Fruit fly (Drosophila melanogaster) whole organism, embryonic: ENCODE measurements around the gene CG8312.

Experiments
- Asciz ChIP-seq: fragments of 200-800 bp; sonication (Bioruptor generic); optimal IDR thresholded peaks from 2 replicates; lab custom pipeline; 2017; ENCODE audit warnings: missing biosample characterization, mild to moderate bottlenecking, missing genetic modification characterization, missing genetic modification reagents
- Atf6 ChIP-seq: fragments of 200-800 bp; sonication (Bioruptor generic); IDR thresholded peaks from 2 replicates; pipeline ENCODE4 v1.3.6; 2022; ENCODE audit warnings: missing biosample characterization, missing genetic modification characterization
- C15 ChIP-seq: fragments of 200-800 bp; sonication (Bioruptor generic); IDR thresholded peaks from 3 replicates; pipeline ENCODE4 v1.3.6; 2022; ENCODE audit warnings: missing biosample characterization, missing genetic modification characterization
- CG10431 ChIP-seq: fragments of 200-800 bp; sonication (Bioruptor generic); optimal IDR thresholded peaks from 3 replicates; lab custom pipeline; 2018; ENCODE audit warnings: missing biosample characterization, mild to moderate bottlenecking, missing genetic modification characterization
- CG11247 ChIP-seq: fragments of 200-800 bp; sonication (Bioruptor generic); IDR thresholded peaks from 2 replicates; pipeline ENCODE4 v1.3.6; 2022; ENCODE audit warnings: missing biosample characterization, missing genetic modification characterization
- CG11398 ChIP-seq: fragments of 200-800 bp; sonication (Bioruptor generic); optimal IDR thresholded peaks from 2 replicates; lab custom pipeline; 2016; ENCODE audit warnings: missing biosample characterization, missing genetic modification characterization
- CG12071 ChIP-seq: fragments of 200-800 bp; sonication (Bioruptor generic); optimal IDR thresholded peaks from 3 replicates; lab custom pipeline; 2018; ENCODE audit warnings: missing biosample characterization, mild to moderate bottlenecking, missing genetic modification characterization
- CG14667 ChIP-seq: fragments of 200-800 bp; sonication (Bioruptor generic); IDR thresholded peaks from 2 replicates; pipeline ENCODE4 v1.3.6; 2022; ENCODE audit warnings: missing biosample characterization, missing genetic modification characterization
- CG14965 ChIP-seq: fragments of 200-800 bp; sonication (Bioruptor generic); optimal IDR thresholded peaks from 2 replicates; lab custom pipeline; 2016; ENCODE audit warnings: missing biosample characterization, missing genetic modification characterization, borderline replicate concordance
- CG15011 ChIP-seq: fragments of 200-800 bp; sonication (Bioruptor generic); optimal IDR thresholded peaks from 3 replicates; lab custom pipeline; 2018; ENCODE audit warnings: missing biosample characterization, mild to moderate bottlenecking, missing genetic modification characterization
- CG33557 ChIP-seq: fragments of 200-800 bp; sonication (Bioruptor generic); optimal IDR thresholded peaks from 2 replicates; lab custom pipeline; 2019; ENCODE audit warnings: missing biosample characterization, mild to moderate bottlenecking, missing genetic modification characterization, moderate library complexity
- CG34224 ChIP-seq: fragments of 200-800 bp; sonication (Bioruptor generic); IDR thresholded peaks from 3 replicates; pipeline ENCODE4 v1.3.6; 2022; ENCODE audit warnings: missing biosample characterization, missing genetic modification characterization; ENCODE audit not compliant: partially characterized antibody
- CG5180 ChIP-seq: fragments of 200-800 bp; sonication (Bioruptor generic); optimal IDR thresholded peaks from 3 replicates; lab custom pipeline; 2017; ENCODE audit warnings: missing biosample characterization, missing genetic modification characterization, mild to moderate bottlenecking, moderate library complexity, missing genetic modification reagents
- CG7372 ChIP-seq: fragments of 200-800 bp; sonication (Bioruptor generic); IDR thresholded peaks from 2 replicates; pipeline ENCODE4 v1.3.6; 2022; ENCODE audit warnings: missing biosample characterization, missing genetic modification characterization
- CG7745 ChIP-seq: fragments of 200-800 bp; sonication (Bioruptor generic); optimal IDR thresholded peaks from 2 replicates; lab custom pipeline; 2018; ENCODE audit warnings: missing biosample characterization, mild to moderate bottlenecking, missing genetic modification characterization, moderate library complexity
- CG7963 ChIP-seq: fragments of 200-800 bp; sonication (Bioruptor generic); IDR thresholded peaks from 3 replicates; pipeline ENCODE4 v1.3.6; 2022; ENCODE audit warnings: missing biosample characterization, missing genetic modification characterization; ENCODE audit not compliant: partially characterized antibody
- CG9876 ChIP-seq: fragments of 200-800 bp; sonication (Bioruptor generic); optimal IDR thresholded peaks from 2 replicates; lab custom pipeline; 2016; ENCODE audit warnings: missing biosample characterization, missing genetic modification characterization
- Doc2 ChIP-seq: fragments of 200-800 bp; sonication (Bioruptor generic); IDR thresholded peaks from 2 replicates; pipeline ENCODE4 v1.3.6; 2022; ENCODE audit warnings: missing biosample characterization, missing genetic modification characterization
- HLH3B ChIP-seq: fragments of 200-800 bp; sonication (Bioruptor generic); IDR thresholded peaks from 2 replicates; pipeline ENCODE4 v1.3.6; 2022; ENCODE audit warnings: missing biosample characterization, missing genetic modification characterization
- HLH4C ChIP-seq: fragments of 200-800 bp; sonication (Bioruptor generic); IDR thresholded peaks from 3 replicates; pipeline ENCODE4 v1.3.6; 2022; ENCODE audit warnings: missing biosample characterization, missing genetic modification characterization; ENCODE audit not compliant: partially characterized antibody
- Jarid2 ChIP-seq: fragments of 200-800 bp; sonication (Bioruptor generic); optimal IDR thresholded peaks from 3 replicates; lab custom pipeline; 2017; ENCODE audit warnings: mild to moderate bottlenecking, missing biosample characterization, missing genetic modification reagents, missing genetic modification characterization
- NfI ChIP-seq: fragments of 200-800 bp; sonication (Bioruptor generic); optimal IDR thresholded peaks from 3 replicates; lab custom pipeline; 2018; ENCODE audit warnings: missing biosample characterization, mild to moderate bottlenecking, missing genetic modification characterization, moderate library complexity
- Rx ChIP-seq: fragments of 200-800 bp; sonication (Bioruptor generic); IDR thresholded peaks from 2 replicates; pipeline ENCODE4 v1.3.6; 2022; ENCODE audit warnings: missing biosample characterization, missing genetic modification characterization
- ab ChIP-seq: fragments of 200-800 bp; sonication (Bioruptor generic); optimal IDR thresholded peaks from 2 replicates; lab custom pipeline; 2016; ENCODE audit warnings: missing biosample characterization, missing genetic modification characterization
- abd-A ChIP-seq: fragments of 200-800 bp; sonication (Bioruptor generic); optimal IDR thresholded peaks from 3 replicates; lab custom pipeline; 2019; ENCODE audit warnings: missing biosample characterization, mild to moderate bottlenecking, missing genetic modification characterization, moderate library complexity
- bigmax ChIP-seq: fragments of 200-800 bp; sonication (Bioruptor generic); optimal IDR thresholded peaks from 2 replicates; lab custom pipeline; 2018; ENCODE audit warnings: missing biosample characterization, mild to moderate bottlenecking, missing genetic modification characterization
- cas ChIP-seq: fragments of 200-800 bp; sonication (Bioruptor generic); IDR thresholded peaks from 2 replicates; pipeline ENCODE4 v1.3.6; 2022; ENCODE audit warnings: missing biosample characterization, missing genetic modification characterization
- cato ChIP-seq: fragments of 200-800 bp; sonication (Bioruptor generic); optimal IDR thresholded peaks from 2 replicates; lab custom pipeline; 2016; ENCODE audit warnings: missing biosample characterization, missing genetic modification characterization, borderline replicate concordance
- crol ChIP-seq: fragments of 200-800 bp; sonication (Bioruptor generic); IDR thresholded peaks from 2 replicates; pipeline ENCODE4 v1.3.6; 2022; ENCODE audit warnings: missing biosample characterization, missing genetic modification characterization
- da ChIP-seq: fragments of 200-800 bp; sonication (Bioruptor generic); optimal IDR thresholded peaks from 2 replicates; lab custom pipeline; 2016; ENCODE audit warnings: missing biosample characterization, missing genetic modification characterization
- dmrt99B ChIP-seq: fragments of 200-800 bp; sonication (Bioruptor generic); optimal IDR thresholded peaks from 2 replicates; lab custom pipeline; 2018; ENCODE audit warnings: missing biosample characterization, mild to moderate bottlenecking, missing genetic modification characterization, moderate library complexity
- ewg ChIP-seq: fragments of 200-800 bp; sonication (Bioruptor generic); optimal IDR thresholded peaks from 3 replicates; lab custom pipeline; 2017; ENCODE audit warnings: mild to moderate bottlenecking, missing biosample characterization, missing genetic modification reagents, missing genetic modification characterization
- insv ChIP-seq, 2 experiments: fragments of 200-800 bp; sonication (Bioruptor generic); optimal IDR thresholded peaks; 3 replicates each; lab custom pipeline; 2016 to 2018; ENCODE audit warnings: missing biosample characterization in 2 of 2, missing genetic modification characterization in 2 of 2
- jigr1 ChIP-seq: fragments of 200-800 bp; sonication (Bioruptor generic); IDR thresholded peaks from 3 replicates; pipeline ENCODE4 v1.3.6; 2022; ENCODE audit warnings: missing biosample characterization, missing genetic modification characterization
- jing ChIP-seq: fragments of 200-800 bp; sonication (Bioruptor generic); optimal IDR thresholded peaks from 2 replicates; lab custom pipeline; 2018; ENCODE audit warnings: missing biosample characterization, mild to moderate bottlenecking, missing genetic modification characterization
- maf-S ChIP-seq: fragments of 200-800 bp; sonication (Bioruptor generic); optimal IDR thresholded peaks from 2 replicates; lab custom pipeline; 2016; ENCODE audit warnings: missing biosample characterization, missing genetic modification characterization
- pho ChIP-seq: fragments of 200-800 bp; sonication (Bioruptor generic); optimal IDR thresholded peaks from 2 replicates; lab custom pipeline; 2016; ENCODE audit warnings: missing biosample characterization, missing genetic modification characterization
- pita ChIP-seq: fragments of 200-800 bp; sonication (Bioruptor generic); optimal IDR thresholded peaks from 2 replicates; lab custom pipeline; 2017; ENCODE audit warnings: missing biosample characterization, mild to moderate bottlenecking, missing genetic modification characterization
- pum ChIP-seq: fragments of 200-800 bp; sonication (Bioruptor generic); optimal IDR thresholded peaks from 2 replicates; lab custom pipeline; 2016; ENCODE audit warnings: missing biosample characterization, missing genetic modification characterization
- ro ChIP-seq: fragments of 200-800 bp; sonication (Bioruptor generic); IDR thresholded peaks from 2 replicates; pipeline ENCODE4 v1.3.6; 2022; ENCODE audit warnings: missing biosample characterization, missing genetic modification characterization
- run ChIP-seq: fragments of 200-800 bp; sonication (Bioruptor generic); optimal IDR thresholded peaks from 3 replicates; lab custom pipeline; 2018; ENCODE audit warnings: missing biosample characterization, mild to moderate bottlenecking, missing genetic modification characterization
- sd ChIP-seq: fragments of 200-800 bp; sonication (Bioruptor generic); optimal IDR thresholded peaks from 3 replicates; lab custom pipeline; 2018; ENCODE audit warnings: missing biosample characterization, mild to moderate bottlenecking, missing genetic modification characterization, moderate library complexity
- shn ChIP-seq: fragments of 200-800 bp; sonication (Bioruptor generic); optimal IDR thresholded peaks from 3 replicates; lab custom pipeline; 2016; ENCODE audit warnings: missing biosample characterization, missing genetic modification characterization
- sr ChIP-seq: fragments of 200-800 bp; sonication (Bioruptor generic); IDR thresholded peaks from 3 replicates; pipeline ENCODE4 v1.3.6; 2022; ENCODE audit warnings: missing biosample characterization, missing genetic modification characterization
- trem ChIP-seq: fragments of 200-800 bp; optimal IDR thresholded peaks from 3 replicates; lab custom pipeline; 2019; ENCODE audit warnings: missing biosample characterization, mild to moderate bottlenecking, missing genetic modification characterization, moderate library complexity
- twi ChIP-seq: fragments of 200-800 bp; optimal IDR thresholded peaks from 2 replicates; lab custom pipeline; 2019; ENCODE audit warnings: missing biosample characterization, mild to moderate bottlenecking, missing genetic modification characterization, moderate library complexity
- vnd ChIP-seq: fragments of 200-800 bp; sonication (Bioruptor generic); IDR thresholded peaks from 3 replicates; pipeline ENCODE4 v1.3.6; 2022; ENCODE audit warnings: missing biosample characterization, missing genetic modification characterization; ENCODE audit not compliant: partially characterized antibody
- wek ChIP-seq: fragments of 200-800 bp; sonication (Bioruptor generic); optimal IDR thresholded peaks from 3 replicates; lab custom pipeline; 2018; ENCODE audit warnings: missing biosample characterization, mild to moderate bottlenecking, missing genetic modification characterization, moderate library complexity
- wor ChIP-seq: fragments of 200-800 bp; sonication (Bioruptor generic); IDR thresholded peaks from 2 replicates; pipeline ENCODE4 v1.3.6; 2022; ENCODE audit warnings: missing biosample characterization, missing genetic modification characterization

CG8312 gene

DNA sequence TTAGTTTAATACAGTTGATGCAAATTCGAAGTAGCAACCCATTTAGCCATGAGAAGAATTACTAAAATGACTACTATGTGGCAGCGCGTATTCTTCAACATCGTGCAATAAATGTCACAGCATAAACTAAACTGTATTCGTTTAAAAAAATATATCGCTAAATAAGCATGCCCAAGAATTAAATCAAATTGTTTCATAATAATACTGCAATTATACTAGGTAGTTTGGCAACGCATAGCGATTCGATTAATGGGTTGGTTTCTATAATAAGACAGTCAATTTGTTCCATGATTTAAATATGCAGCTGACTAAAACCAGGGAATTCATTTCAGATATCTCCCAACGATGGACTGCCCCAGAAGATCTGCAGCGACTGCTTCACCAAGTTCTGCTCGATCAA, 8.0 kb upstream of the CG8312 start, which contains the start of gene CG33654:
Gene CG33654 (minus strand): TSS at position 101 of the 400 bp plus-strand sequence.
- no peak for TF ChIP-seq Jarid2 (GFP tag; lab: Kevin White, UChicago)
- no peak for TF ChIP-seq shn (GFP tag; lab: Kevin White, UChicago)
- TF ChIP-seq bigmax (GFP tag; lab: Kevin White, UChicago), result no peak
- TF ChIP-seq pita (GFP tag; lab: Kevin White, UChicago), result no peak
- TF ChIP-seq HLH3B (GFP tag; lab: Robert Waterston, UW), result no peak
- TF ChIP-seq maf-S (GFP tag; lab: Kevin White, UChicago), result no peak
- TF ChIP-seq pum (GFP tag; lab: Kevin White, UChicago), result no peak
- no peak for TF ChIP-seq ab (GFP tag; lab: Kevin White, UChicago)
- no peak for TF ChIP-seq CG7963
- no peak for TF ChIP-seq Doc2
- TF ChIP-seq cas, result no peak
- no peak for TF ChIP-seq jing (GFP tag; lab: Kevin White, UChicago)
- TF ChIP-seq cato, result no peak
- TF ChIP-seq Asciz (GFP tag; lab: Kevin White, UChicago), result no peak
- no peak for TF ChIP-seq CG5180
- TF ChIP-seq sr (GFP tag; lab: Robert Waterston, UW), result no peak

DNA sequence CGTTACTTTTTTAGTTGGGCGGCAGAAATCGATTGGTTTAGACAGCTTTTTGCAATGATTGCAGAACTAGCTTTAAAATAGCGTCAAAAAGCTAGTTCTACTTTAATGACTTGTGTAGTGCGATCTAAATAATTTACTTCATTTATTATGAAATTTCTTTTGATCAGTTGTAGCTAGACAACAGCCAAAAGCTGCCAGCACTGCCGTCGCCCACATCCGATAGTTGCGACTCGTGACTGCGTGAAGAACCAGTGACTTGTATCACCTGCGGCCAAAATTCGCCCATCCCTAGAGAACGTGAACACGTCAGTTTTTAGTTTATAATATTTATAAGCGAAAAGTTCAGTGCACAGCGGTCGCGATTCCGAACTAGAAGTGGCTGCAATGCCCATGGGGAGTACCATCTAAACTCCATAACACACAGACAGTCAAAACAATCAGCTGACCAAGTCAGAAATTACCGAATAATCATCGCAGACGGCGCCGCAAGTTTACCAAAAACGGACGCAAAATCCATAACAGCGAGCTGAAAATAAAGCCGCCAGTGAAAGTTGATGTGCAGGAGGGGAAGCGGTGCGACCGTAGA, 4.4 kb upstream of the CG8312 start, which contains the start of gene P58IPK:
Gene P58IPK (plus strand): TSS at position 280 of the 586 bp plus-strand sequence.
- peak; percentile 34 for TF ChIP-seq da (GFP tag; lab: Kevin White, UChicago)
- TF ChIP-seq sd (tag; lab: Kevin White, UChicago), result no peak
- no peak for TF ChIP-seq pita (GFP tag; lab: Kevin White, UChicago)
- peak; percentile 20 for TF ChIP-seq CG33557 (GFP tag; lab: Kevin White, UChicago)
- TF ChIP-seq CG11247, result peak; percentile 45; the same call in 1 of the 2 replicates
- no peak for TF ChIP-seq wor (GFP tag; lab: Robert Waterston, UW)
- no peak for TF ChIP-seq wek (GFP tag; lab: Kevin White, UChicago)
- no peak for TF ChIP-seq CG10431 (GFP tag; lab: Kevin White, UChicago)
- TF ChIP-seq insv (GFP tag; optimal IDR thresholded peaks at IDR 0.05; lab: Kevin White, UChicago), result no peak
- TF ChIP-seq CG7745 (tag; lab: Kevin White, UChicago), result no peak
- peak; percentile 92 for TF ChIP-seq CG34224
- TF ChIP-seq CG7372 (GFP tag; lab: Robert Waterston, UW), result peak; percentile 71
- TF ChIP-seq CG15011, result no peak
- peak; percentile 75 for TF ChIP-seq pho (GFP tag; lab: Kevin White, UChicago)
- peak; percentile 65 for TF ChIP-seq NfI (GFP tag; lab: Kevin White, UChicago)
- TF ChIP-seq twi (tag; lab: Kevin White, UChicago), result peak; percentile 31
- TF ChIP-seq CG9876, result peak; percentile 57
- TF ChIP-seq Rx (GFP tag; lab: Robert Waterston, UW), result peak; percentile 64; the same call in 1 of the 2 replicates
- no peak for TF ChIP-seq dmrt99B (tag; lab: Kevin White, UChicago)
- TF ChIP-seq Asciz (GFP tag; lab: Kevin White, UChicago), result no peak
- TF ChIP-seq ro (GFP tag; lab: Robert Waterston, UW), result no peak
- TF ChIP-seq HLH4C (GFP tag; lab: Robert Waterston, UW), result peak; percentile 89
- no peak for TF ChIP-seq CG14965 (GFP tag; lab: Kevin White, UChicago)
- no peak for TF ChIP-seq ab (GFP tag; lab: Kevin White, UChicago)
- peak; percentile 88 for TF ChIP-seq trem (tag; lab: Kevin White, UChicago)
- no peak; the same call in 1 of the 2 replicates for TF ChIP-seq Atf6
- no peak for TF ChIP-seq run (tag; lab: Kevin White, UChicago)
- TF ChIP-seq jigr1 (GFP tag; lab: Robert Waterston, UW), result no peak
- TF ChIP-seq C15 (GFP tag; lab: Robert Waterston, UW), result no peak
- TF ChIP-seq CG12071 (GFP tag; lab: Kevin White, UChicago), result no peak
- peak; percentile 56 for TF ChIP-seq CG14667
- TF ChIP-seq abd-A (tag; lab: Kevin White, UChicago), result no peak
- peak; percentile 37 for TF ChIP-seq CG11398 (GFP tag; lab: Kevin White, UChicago)
- TF ChIP-seq crol (GFP tag; lab: Robert Waterston, UW), result peak; percentile 38; the same call in 1 of the 2 replicates
- peak; percentile 71 for TF ChIP-seq sr (GFP tag; lab: Robert Waterston, UW)
- TF ChIP-seq vnd (GFP tag; lab: Robert Waterston, UW), result peak; percentile 90
- peak; percentile 19 for TF ChIP-seq ewg (GFP tag; lab: Kevin White, UChicago)
